Worm (Caenorhabditis elegans): ENCODE data around the gene C30A5.10.

DNA sequence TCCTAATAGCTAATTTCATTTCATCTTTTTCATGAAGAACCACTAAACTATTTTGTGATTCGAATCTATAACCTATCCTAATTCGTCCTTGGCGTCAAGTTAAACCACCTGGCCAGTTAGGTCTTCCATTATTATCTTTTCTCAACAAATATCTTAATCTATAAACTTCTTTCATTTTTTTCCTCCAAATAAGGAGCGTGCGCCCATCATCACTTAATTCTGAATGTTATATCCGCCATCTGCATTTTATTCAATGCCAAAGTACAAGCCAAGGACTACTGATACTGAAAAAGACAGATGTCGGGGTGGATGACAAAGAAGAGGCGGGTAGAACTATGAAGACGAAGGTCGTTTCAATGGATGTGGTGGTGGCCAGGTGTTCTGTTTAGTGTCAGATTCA, 19.2 kb upstream of the C30A5.10 start:
- no peak for TF ChIP-seq nfya-1 (tag; optimal IDR thresholded peaks at IDR 0.05)
- TF ChIP-seq sdc-2 (tag; optimal IDR thresholded peaks at IDR 0.05), result no peak
- no peak for TF ChIP-seq fkh-10 (GFP tag; optimal IDR thresholded peaks at IDR 0.05)
- no peak for TF ChIP-seq hlh-30 (tag; optimal IDR thresholded peaks at IDR 0.05; ENCODE audit: insufficient read depth)
- no peak for TF ChIP-seq rnt-1 (tag; optimal IDR thresholded peaks at IDR 0.05)
- TF ChIP-seq fkh-6 (tag; optimal IDR thresholded peaks at IDR 0.05), result no peak
- TF ChIP-seq pqm-1 (tag; optimal IDR thresholded peaks at IDR 0.05), result no peak
- no peak for TF ChIP-seq unc-3 (GFP tag; conservative IDR thresholded peaks at IDR 0.05)
- no peak for TF ChIP-seq unc-3 (tag; optimal IDR thresholded peaks at IDR 0.05)
- TF ChIP-seq pha-4 (tag; optimal IDR thresholded peaks at IDR 0.05), result no peak
- TF ChIP-seq ceh-34 (tag; optimal IDR thresholded peaks at IDR 0.05), result no peak
- no peak for TF ChIP-seq C08G9.2 (tag; optimal IDR thresholded peaks at IDR 0.05)
